Worm (Caenorhabditis elegans) whole organism, young adult: ENCODE results near the gene sqv-3.

Experiments used
- B0019.2 ChIP-seq: fragments of 200-800 bp; sonication (Bioruptor generic); conservative IDR thresholded peaks from 2 replicates; pipeline ENCODE4 v1.3.6; 2022; ENCODE audit warnings: missing genetic modification reagents, missing genetic modification characterization, missing compliant biosample characterization
- B0035.1 ChIP-seq: sonication (generic microtip); optimal IDR thresholded peaks from 2 replicates; lab custom pipeline; 2016; ENCODE audit warnings: missing genetic modification characterization, mild to moderate bottlenecking, missing compliant biosample characterization, missing genotype, missing genetic modification reagents
- C06A6.2 ChIP-seq: fragments of 200-800 bp; sonication (Bioruptor generic); conservative IDR thresholded peaks from 2 replicates; pipeline ENCODE4 v1.3.6; 2022; ENCODE audit warnings: missing genetic modification characterization, missing compliant biosample characterization
- D2030.7 ChIP-seq: fragments of 200-800 bp; sonication (Bioruptor generic); IDR thresholded peaks from 2 replicates; pipeline ENCODE4 v1.3.6; 2022; ENCODE audit warnings: missing genetic modification reagents, missing genetic modification characterization, missing compliant biosample characterization
- F22D6.2 ChIP-seq: sonication (generic microtip); optimal IDR thresholded peaks from 2 replicates; lab custom pipeline; 2016; ENCODE audit warnings: mild to moderate bottlenecking, missing genetic modification characterization, missing compliant biosample characterization
- F49E8.2 ChIP-seq: sonication (generic microtip); optimal IDR thresholded peaks from 3 replicates; lab custom pipeline; 2017; ENCODE audit warnings: missing genetic modification characterization, mild to moderate bottlenecking, missing compliant biosample characterization, antibody characterized with exemption, moderate library complexity; ENCODE audit not compliant: insufficient read depth
- T07F8.4 ChIP-seq: sonication (generic microtip); optimal IDR thresholded peaks from 2 replicates; lab custom pipeline; 2016; ENCODE audit warnings: mild to moderate bottlenecking, missing genetic modification characterization, moderate library complexity, missing compliant biosample characterization
- Y53G8AR.9 ChIP-seq: fragments of 200-800 bp; sonication (Bioruptor generic); conservative IDR thresholded peaks from 2 replicates; pipeline ENCODE4 v1.3.6; 2022; ENCODE audit warnings: missing genetic modification reagents, missing genetic modification characterization, missing compliant biosample characterization
- Y95B8A.8 ChIP-seq: fragments of 200-800 bp; sonication (Bioruptor generic); IDR thresholded peaks from 2 replicates; pipeline ENCODE4 v1.3.6; 2022; ENCODE audit warnings: missing genetic modification reagents, missing genetic modification characterization, missing compliant biosample characterization
- akir-1 ChIP-seq: fragments of 200-800 bp; sonication (Bioruptor generic); optimal IDR thresholded peaks from 2 replicates; lab custom pipeline; 2018; ENCODE audit warnings: mild to moderate bottlenecking, missing genetic modification characterization, moderate library complexity, missing compliant biosample characterization
- ama-1 ChIP-seq, 3 experiments: fragments of 150-350 bp in 1 of 3; sonication (generic microtip) in 2 of 3; optimal IDR thresholded peaks; 2 replicates each; lab custom pipeline; 2014 to 2018; ENCODE audit warnings: missing biosample characterization in 2 of 3, missing genetic modification characterization in 2 of 3, missing genetic modification reagents in 2 of 3
- aptf-3 ChIP-seq: fragments of 200-800 bp; sonication (Bioruptor generic); IDR thresholded peaks from 2 replicates; pipeline ENCODE4 v1.3.6; 2022; ENCODE audit warnings: missing genetic modification characterization, missing compliant biosample characterization
- ets-4 ChIP-seq: fragments of 200-800 bp; sonication (Bioruptor generic); optimal IDR thresholded peaks from 2 replicates; lab custom pipeline; 2018; ENCODE audit warnings: mild to moderate bottlenecking, missing genetic modification characterization, missing compliant biosample characterization
- gei-17 ChIP-seq: fragments of 200-800 bp; sonication (Bioruptor generic); optimal IDR thresholded peaks from 2 replicates; lab custom pipeline; 2018; ENCODE audit warnings: mild to moderate bottlenecking, missing genetic modification characterization, missing compliant biosample characterization
- him-1 ChIP-seq: sonication (generic microtip); optimal IDR thresholded peaks from 2 replicates; lab custom pipeline; 2016; ENCODE audit warnings: missing genotype, missing genetic modification reagents, missing genetic modification characterization, missing compliant biosample characterization
- hlh-12 ChIP-seq: sonication (generic microtip); optimal IDR thresholded peaks from 2 replicates; lab custom pipeline; 2016; ENCODE audit warnings: missing genetic modification characterization, missing compliant biosample characterization
- hlh-26 ChIP-seq: fragments of 200-800 bp; sonication (Bioruptor generic); conservative IDR thresholded peaks from 2 replicates; pipeline ENCODE4 v1.3.6; 2022; ENCODE audit warnings: missing genetic modification reagents, missing genetic modification characterization, missing compliant biosample characterization
- hrde-1 ChIP-seq: sonication (generic microtip); optimal IDR thresholded peaks from 2 replicates; lab custom pipeline; 2016; ENCODE audit warnings: missing genetic modification characterization, mild to moderate bottlenecking, missing compliant biosample characterization, moderate library complexity, missing genotype, missing genetic modification reagents, borderline replicate concordance
- hsf-1 ChIP-seq: fragments of 200-800 bp; sonication (Bioruptor generic); IDR thresholded peaks from 2 replicates; pipeline ENCODE4 v1.3.6; 2022; ENCODE audit warnings: missing genetic modification reagents, missing genetic modification characterization, missing compliant biosample characterization
- let-607 ChIP-seq, 2 experiments: fragments of 200-800 bp in 1 of 2; sonication (Bioruptor generic) in 1 of 2; sonication (generic microtip) in 1 of 2; optimal IDR thresholded peaks; 2 replicates each; lab custom pipeline; 2016 to 2018; ENCODE audit warnings: mild to moderate bottlenecking in 2 of 2, missing compliant biosample characterization in 2 of 2, missing genetic modification characterization in 2 of 2, moderate library complexity in 2 of 2, missing genotype in 1 of 2
- lin-54 ChIP-seq: fragments of 200-800 bp; sonication (Bioruptor generic); optimal IDR thresholded peaks from 2 replicates; lab custom pipeline; 2018; ENCODE audit warnings: mild to moderate bottlenecking, missing genetic modification characterization, missing compliant biosample characterization
- lsl-1 ChIP-seq: fragments of 200-800 bp; sonication (Bioruptor generic); optimal IDR thresholded peaks from 2 replicates; lab custom pipeline; 2018; ENCODE audit warnings: mild to moderate bottlenecking, missing genetic modification characterization, moderate library complexity, missing compliant biosample characterization
- madf-3 ChIP-seq: fragments of 200-800 bp; sonication (Bioruptor generic); IDR thresholded peaks from 2 replicates; pipeline ENCODE4 v1.3.6; 2022; ENCODE audit warnings: missing genetic modification reagents, missing genetic modification characterization, missing compliant biosample characterization
- madf-6 ChIP-seq: fragments of 200-800 bp; sonication (Bioruptor generic); IDR thresholded peaks from 2 replicates; pipeline ENCODE4 v1.3.6; 2022; ENCODE audit warnings: missing genetic modification reagents, missing genetic modification characterization, missing compliant biosample characterization
- mel-28 ChIP-seq: sonication (generic microtip); optimal IDR thresholded peaks from 2 replicates; lab custom pipeline; 2016; ENCODE audit warnings: borderline replicate concordance, mild to moderate bottlenecking, missing genetic modification characterization, missing compliant biosample characterization
- nfyb-1 ChIP-seq: fragments of 200-800 bp; sonication (Bioruptor generic); IDR thresholded peaks from 2 replicates; pipeline ENCODE4 v1.3.6; 2022; ENCODE audit warnings: missing genetic modification reagents, missing genetic modification characterization, missing compliant biosample characterization
- nhr-90 ChIP-seq: sonication (generic microtip); optimal IDR thresholded peaks from 2 replicates; lab custom pipeline; 2016; ENCODE audit warnings: missing genotype, mild to moderate bottlenecking, missing genetic modification characterization, missing compliant biosample characterization
- snpc-3.4 ChIP-seq: sonication (generic microtip); optimal IDR thresholded peaks from 2 replicates; lab custom pipeline; 2017; ENCODE audit warnings: missing genetic modification characterization, mild to moderate bottlenecking, missing compliant biosample characterization, antibody characterized with exemption, moderate library complexity, missing genotype, missing genetic modification reagents
- snpc-4 ChIP-seq, 5 experiments: fragments of 150-350 bp in 1 of 5; sonication (generic microtip) in 4 of 5; optimal IDR thresholded peaks; 2 replicates each; lab custom pipeline; 2014 to 2018; ENCODE audit warnings: missing genetic modification characterization in 5 of 5, missing biosample characterization in 3 of 5, antibody characterized with exemption in 2 of 5, mild to moderate bottlenecking in 2 of 5, missing compliant biosample characterization in 2 of 5, missing genotype in 2 of 5, moderate library complexity in 2 of 5, missing genetic modification reagents in 1 of 5
- somi-1 ChIP-seq: fragments of 200-800 bp; sonication (Bioruptor generic); optimal IDR thresholded peaks from 2 replicates; lab custom pipeline; 2018; ENCODE audit warnings: mild to moderate bottlenecking, missing genetic modification characterization, missing compliant biosample characterization
- sptf-2 ChIP-seq: fragments of 200-800 bp; sonication (Bioruptor generic); optimal IDR thresholded peaks from 2 replicates; lab custom pipeline; 2018; ENCODE audit warnings: mild to moderate bottlenecking, missing genetic modification characterization, missing compliant biosample characterization
- tbp1 ChIP-seq: fragments of 200-800 bp; sonication (Bioruptor generic); optimal IDR thresholded peaks from 2 replicates; lab custom pipeline; 2018; ENCODE audit warnings: mild to moderate bottlenecking, missing genetic modification characterization, missing compliant biosample characterization
- unc-62 ChIP-seq: fragments of 150-350 bp; optimal IDR thresholded peaks from 2 replicates; lab custom pipeline; 2014; ENCODE audit warnings: missing biosample characterization, missing genetic modification reagents, missing genetic modification characterization
- xnd-1 ChIP-seq: sonication (generic microtip); optimal IDR thresholded peaks from 2 replicates; lab custom pipeline; 2016; ENCODE audit warnings: missing genotype, missing genetic modification reagents, missing genetic modification characterization, missing compliant biosample characterization
- zim-3 ChIP-seq: sonication (generic microtip); optimal IDR thresholded peaks from 2 replicates; lab custom pipeline; 2017; ENCODE audit warnings: mild to moderate bottlenecking, missing genetic modification characterization, moderate library complexity, missing compliant biosample characterization
- ztf-3 ChIP-seq: fragments of 200-800 bp; sonication (Bioruptor generic); optimal IDR thresholded peaks from 2 replicates; lab custom pipeline; 2018; ENCODE audit warnings: mild to moderate bottlenecking, missing genetic modification characterization, missing compliant biosample characterization

The sqv-3 gene

DNA sequence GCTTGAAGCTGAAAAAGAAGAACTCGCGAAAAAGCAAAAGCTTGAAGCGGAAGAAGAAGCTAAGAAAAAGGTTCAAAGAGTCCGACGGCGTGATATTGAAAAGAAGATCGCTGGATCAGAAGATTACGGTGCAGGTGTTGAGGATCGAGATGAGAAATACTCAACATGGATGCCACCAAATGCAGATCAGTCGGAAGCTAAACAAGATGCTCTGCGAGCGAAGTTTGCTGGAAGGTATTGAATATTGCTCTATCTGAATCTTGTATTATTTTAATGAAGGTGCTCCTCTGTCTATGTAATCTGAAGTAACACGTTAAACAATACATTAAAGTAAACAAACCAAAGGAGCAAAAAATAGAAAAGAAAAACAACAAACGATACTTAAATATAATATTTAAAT is 21.9 kb upstream of the sqv-3 start (continued):
- TF ChIP-seq madf-3 (GFP tag; lab: Robert Waterston, UW): no peak

DNA sequence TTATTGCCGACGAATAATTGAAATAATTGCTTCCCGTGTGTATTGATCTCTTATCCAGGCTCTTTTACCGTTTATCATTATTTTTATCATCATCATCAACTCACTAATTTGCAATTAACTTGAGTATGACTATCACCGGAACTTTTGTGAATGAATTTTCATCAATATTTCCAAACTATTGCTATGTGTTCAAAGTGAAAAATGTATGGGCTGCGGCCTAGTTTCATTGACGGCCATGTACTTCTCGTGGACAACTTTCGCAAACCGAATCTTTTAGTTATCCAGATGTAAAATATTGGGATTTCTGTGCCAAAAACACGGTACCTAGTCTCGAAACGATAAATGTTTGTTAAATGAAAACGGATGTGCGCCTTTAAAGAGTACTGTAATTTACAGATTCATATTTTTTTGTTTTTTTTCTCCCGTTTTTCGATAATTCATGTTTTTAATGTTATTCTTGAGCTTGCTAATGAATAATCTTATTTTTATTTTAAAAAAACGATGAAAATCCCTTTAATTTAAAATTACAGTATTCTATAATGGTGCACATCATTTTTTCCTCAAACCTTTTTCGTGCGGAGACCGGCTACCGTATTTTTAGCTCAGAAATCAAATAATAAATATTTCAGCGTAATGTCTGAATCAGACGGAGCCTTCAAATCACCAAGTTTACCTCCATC is 18.5 kb upstream of the sqv-3 start, which contains the start of gene ZK632.2:
ZK632.2 (plus strand) TSS at position 630 of the 680 bp plus-strand sequence.
- no peak for TF ChIP-seq C06A6.2 (GFP tag; lab: Robert Waterston, UW)
- no peak for TF ChIP-seq aptf-3 (GFP tag; lab: Robert Waterston, UW)
- TF ChIP-seq hrde-1: peak; percentile 16
- TF ChIP-seq akir-1 (GFP tag; lab: Kevin White, UChicago): no peak
- no peak for TF ChIP-seq nfyb-1 (GFP tag; lab: Robert Waterston, UW)
- peak; percentile 27; the same call in 1 of the 2 replicates for TF ChIP-seq hsf-1 (GFP tag; lab: Robert Waterston, UW)
- TF ChIP-seq let-607 (tag; optimal IDR thresholded peaks at IDR 0.05; lab: Kevin White, UChicago): no peak
- TF ChIP-seq nhr-90 (tag; lab: Kevin White, UChicago): no peak
- TF ChIP-seq him-1 (tag; lab: Kevin White, UChicago): no peak
- TF ChIP-seq lin-54 (GFP tag; lab: Kevin White, UChicago): peak; percentile 26
- TF ChIP-seq lsl-1 (GFP tag; lab: Kevin White, UChicago): peak; percentile 49
- no peak for TF ChIP-seq mel-28 (tag; lab: Kevin White, UChicago)
- TF ChIP-seq xnd-1 (tag; lab: Kevin White, UChicago): no peak
- no peak for TF ChIP-seq T07F8.4
- TF ChIP-seq unc-62 (GFP tag; lab: Kevin White, UChicago): no peak
- TF ChIP-seq ama-1 (optimal IDR thresholded peaks at IDR 0.05; lab: Kevin White, UChicago): no peak
- TF ChIP-seq ama-1 (GFP tag; optimal IDR thresholded peaks at IDR 0.05; lab: Kevin White, UChicago): peak in 1 of 2 experiments; percentile 0
- peak; percentile 3 for TF ChIP-seq F49E8.2 (tag; lab: Kevin White, UChicago)
- no peak for TF ChIP-seq zim-3 (tag; lab: Kevin White, UChicago)
- TF ChIP-seq hlh-12 (tag; lab: Kevin White, UChicago): no peak
- TF ChIP-seq Y95B8A.8 (GFP tag; lab: Robert Waterston, UW): no peak
- no peak for TF ChIP-seq hlh-26 (GFP tag; lab: Robert Waterston, UW)
- TF ChIP-seq snpc-3.4: peak; percentile 24
- TF ChIP-seq gei-17 (GFP tag; lab: Kevin White, UChicago): no peak
- TF ChIP-seq somi-1 (GFP tag; lab: Kevin White, UChicago): no peak
- no peak for TF ChIP-seq F22D6.2
- TF ChIP-seq B0035.1 (tag; lab: Kevin White, UChicago): no peak
- TF ChIP-seq snpc-4 (GFP tag; optimal IDR thresholded peaks at IDR 0.05; lab: Kevin White, UChicago): no peak
- TF ChIP-seq snpc-4 (tag; optimal IDR thresholded peaks at IDR 0.05; lab: Kevin White, UChicago): no peak
- no peak for TF ChIP-seq B0019.2 (GFP tag; lab: Robert Waterston, UW)
- no peak for TF ChIP-seq sptf-2 (GFP tag; lab: Kevin White, UChicago)
- 0 out of 2 replicates have a peak, but pooled peaks have one; percentile 8 for TF ChIP-seq D2030.7 (GFP tag; lab: Robert Waterston, UW)
- no peak for TF ChIP-seq tbp1 (GFP tag; lab: Kevin White, UChicago)
- TF ChIP-seq ets-4 (GFP tag; lab: Kevin White, UChicago): no peak
- no peak for TF ChIP-seq Y53G8AR.9 (GFP tag; lab: Robert Waterston, UW)
- no peak for TF ChIP-seq ztf-3
- TF ChIP-seq madf-6 (GFP tag; lab: Robert Waterston, UW): peak; percentile 44; the same call in 1 of the 2 replicates
